Fruit fly (Drosophila melanogaster) Kc167 (cell line): ENCODE data around the gene Gga.
A peak's percentile ranks its signal among the peaks of the same experiment; 100 is the strongest.

Experiments
- Myc ChIP-seq: fragments of >200 bp; optimal IDR thresholded peaks from 2 replicates; lab custom pipeline; 2017; ENCODE audit warnings: missing external identifiers
- Sin3A ChIP-seq: fragments of >200 bp; optimal IDR thresholded peaks from 2 replicates; lab custom pipeline; 2018; ENCODE audit warnings: missing external identifiers
- h ChIP-seq: fragments of >200 bp; optimal IDR thresholded peaks from 3 replicates; lab custom pipeline; 2018; ENCODE audit warnings: missing external identifiers
- insv ChIP-seq: fragments of >200 bp; optimal IDR thresholded peaks from 3 replicates; lab custom pipeline; 2018; ENCODE audit warnings: missing external identifiers
- psq ChIP-seq: fragments of >200 bp; optimal IDR thresholded peaks from 2 replicates; lab custom pipeline; 2017; ENCODE audit warnings: missing external identifiers
- ttk ChIP-seq: sonication (Bioruptor generic); optimal IDR thresholded peaks from 2 replicates; lab custom pipeline; 2017; ENCODE audit warnings: missing external identifiers

The Gga gene

dm6 chrX:9578696-9579509 is 21.9 kb upstream of the Gga start:
- TF ChIP-seq Myc (lab: Kevin White, UChicago): no peak
- TF ChIP-seq h: no peak
- TF ChIP-seq psq (lab: Kevin White, UChicago): no peak
- no peak for TF ChIP-seq Sin3A (lab: Kevin White, UChicago)
- no peak for TF ChIP-seq ttk
- no peak for TF ChIP-seq insv (lab: Kevin White, UChicago)

dm6 chrX:9579918-9580521 is 20.8 kb upstream of the Gga start, which contains the start of gene LPCAT:
TSS of gene LPCAT (minus strand) at chrX:9579987.
- TF ChIP-seq psq (lab: Kevin White, UChicago) (no peak), Sin3A (lab: Kevin White, UChicago) (no peak), ttk (no peak), insv (lab: Kevin White, UChicago) (no peak), h (no peak), Myc (lab: Kevin White, UChicago) (no peak)

- no peak for TF ChIP-seq ttk
- TF ChIP-seq psq (lab: Kevin White, UChicago): no peak
- TF ChIP-seq Myc (lab: Kevin White, UChicago): no peak
- TF ChIP-seq h: no peak
- TF ChIP-seq insv (lab: Kevin White, UChicago): no peak
- TF ChIP-seq Sin3A (lab: Kevin White, UChicago): no peak
Observed at dm6 chrX:9580544-9580943, 20.3 kb upstream of the Gga start.

- TF ChIP-seq Sin3A (lab: Kevin White, UChicago) (no peak), ttk (no peak), Myc (lab: Kevin White, UChicago) (no peak), h (no peak), insv (lab: Kevin White, UChicago) (no peak), psq (lab: Kevin White, UChicago) (no peak)
Observed at dm6 chrX:9581869-9582268, 19.0 kb upstream of the Gga start.

- TF ChIP-seq ttk (no peak), psq (lab: Kevin White, UChicago) (no peak), h (no peak), insv (lab: Kevin White, UChicago) (no peak)
Observed at dm6 chrX:9582659-9583317, 18.0 kb upstream of the Gga start.

- TF ChIP-seq psq (lab: Kevin White, UChicago): no peak
- no peak for TF ChIP-seq Sin3A (lab: Kevin White, UChicago)
- no peak for TF ChIP-seq Myc (lab: Kevin White, UChicago)
- TF ChIP-seq ttk: no peak
- TF ChIP-seq insv (lab: Kevin White, UChicago): no peak
- no peak for TF ChIP-seq h
Observed at dm6 chrX:9583440-9584103, 17.3 kb upstream of the Gga start.

dm6 chrX:9584104-9584947 is 16.5 kb upstream of the Gga start:
- TF ChIP-seq ttk (no peak), insv (lab: Kevin White, UChicago) (no peak)

- TF ChIP-seq Myc (lab: Kevin White, UChicago) (no peak), insv (lab: Kevin White, UChicago) (no peak), ttk (no peak), psq (lab: Kevin White, UChicago) (no peak), h (no peak)
Observed at dm6 chrX:9584948-9585315, 15.9 kb upstream of the Gga start.

dm6 chrX:9585359-9586002 is 15.3 kb upstream of the Gga start, which contains the start of gene Hex-A:
TSS of gene Hex-A (plus strand) at chrX:9585675.
- TF ChIP-seq h (no peak), insv (lab: Kevin White, UChicago) (no peak), Myc (lab: Kevin White, UChicago) (no peak), psq (lab: Kevin White, UChicago) (no peak), ttk (no peak), Sin3A (lab: Kevin White, UChicago) (no peak)

- TF ChIP-seq Sin3A (lab: Kevin White, UChicago) (no peak), Myc (lab: Kevin White, UChicago) (no peak), insv (lab: Kevin White, UChicago) (no peak), ttk (no peak), h (no peak), psq (lab: Kevin White, UChicago) (no peak)
Observed at dm6 chrX:9586038-9586437, 14.8 kb upstream of the Gga start.

- peak; percentile 99 for TF ChIP-seq ttk
- no peak for TF ChIP-seq Sin3A (lab: Kevin White, UChicago)
Observed at dm6 chrX:9586627-9587026, 14.2 kb upstream of the Gga start.
